Worm (Caenorhabditis elegans) whole organism, L3 larva: ENCODE measurements around the gene F10C2.5.

ENCODE experiments used
- R02D3.7 ChIP-seq: fragments of 150-350 bp; optimal IDR thresholded peaks from 2 replicates; lab custom pipeline; 2014; ENCODE audit warnings: missing biosample characterization, missing genetic modification characterization
- ZK546.5 ChIP-seq: sonication (generic microtip); optimal IDR thresholded peaks from 2 replicates; lab custom pipeline; 2017; ENCODE audit warnings: missing biosample characterization, missing genetic modification characterization
- aly-2 ChIP-seq: fragments of 150-350 bp; optimal IDR thresholded peaks from 2 replicates; lab custom pipeline; 2014; ENCODE audit warnings: missing biosample characterization, missing genetic modification characterization
- ama-1 ChIP-seq: fragments of 150-350 bp; optimal IDR thresholded peaks from 2 replicates; lab custom pipeline; 2018
- ceh-28 ChIP-seq: fragments of 150-350 bp; optimal IDR thresholded peaks from 2 replicates; lab custom pipeline; 2014; ENCODE audit warnings: missing biosample characterization, missing genetic modification reagents, missing genetic modification characterization
- ceh-82 ChIP-seq: fragments of 150-350 bp; optimal IDR thresholded peaks from 2 replicates; lab custom pipeline; 2014; ENCODE audit warnings: missing biosample characterization, missing genetic modification characterization
- daf-12 ChIP-seq: fragments of 150-350 bp; optimal IDR thresholded peaks from 2 replicates; lab custom pipeline; 2014; ENCODE audit warnings: missing biosample characterization, missing genetic modification reagents, missing genetic modification characterization
- elt-1 ChIP-seq: fragments of 150-350 bp; optimal IDR thresholded peaks from 2 replicates; lab custom pipeline; 2014; ENCODE audit warnings: missing biosample characterization, missing genetic modification characterization
- elt-2 ChIP-seq: sonication (generic microtip); optimal IDR thresholded peaks from 2 replicates; lab custom pipeline; 2016; ENCODE audit warnings: missing genetic modification reagents, mild to moderate bottlenecking, missing genetic modification characterization, missing compliant biosample characterization
- elt-3 ChIP-seq, 3 experiments: fragments of 150-350 bp in 1 of 3; sonication (generic microtip) in 2 of 3; optimal IDR thresholded peaks; 2 replicates in 2 of 3; 4 replicates in 1 of 3; lab custom pipeline; 2014 to 2017; ENCODE audit warnings: missing biosample characterization in 3 of 3, missing genetic modification characterization in 3 of 3
- fkh-10 ChIP-seq: sonication (generic microtip); optimal IDR thresholded peaks from 2 replicates; lab custom pipeline; 2017; ENCODE audit warnings: missing biosample characterization, missing genetic modification reagents, missing genetic modification characterization
- fos-1 ChIP-seq: fragments of 150-350 bp; optimal IDR thresholded peaks from 2 replicates; lab custom pipeline; 2014; ENCODE audit warnings: missing biosample characterization, missing genetic modification characterization
- jun-1 ChIP-seq: fragments of 150-350 bp; optimal IDR thresholded peaks from 2 replicates; lab custom pipeline; 2014; ENCODE audit warnings: missing biosample characterization, missing genetic modification reagents, missing genetic modification characterization
- lin-15B ChIP-seq: fragments of 150-350 bp; optimal IDR thresholded peaks from 2 replicates; lab custom pipeline; 2014; ENCODE audit warnings: missing biosample characterization, missing genetic modification characterization
- lin-39 ChIP-seq: fragments of 150-350 bp; optimal IDR thresholded peaks from 2 replicates; lab custom pipeline; 2018; ENCODE audit warnings: missing biosample characterization, missing genetic modification reagents, missing genetic modification characterization
- lsy-12 ChIP-seq: sonication (generic microtip); optimal IDR thresholded peaks from 2 replicates; lab custom pipeline; 2016; ENCODE audit warnings: mild to moderate bottlenecking, missing genetic modification characterization, missing compliant biosample characterization
- mml-1 ChIP-seq: fragments of 150-350 bp; sonication (generic microtip); optimal IDR thresholded peaks from 3 replicates; lab custom pipeline; 2014; ENCODE audit warnings: missing biosample characterization, missing genetic modification characterization
- nfya-1 ChIP-seq: sonication (generic microtip); optimal IDR thresholded peaks from 2 replicates; lab custom pipeline; 2017; ENCODE audit warnings: missing genetic modification characterization, mild to moderate bottlenecking, missing compliant biosample characterization, antibody characterized with exemption, moderate library complexity; ENCODE audit not compliant: insufficient read depth
- nhr-12 ChIP-seq: fragments of 150-350 bp; optimal IDR thresholded peaks from 2 replicates; lab custom pipeline; 2014; ENCODE audit warnings: missing biosample characterization, missing genetic modification characterization
- nhr-23 ChIP-seq: fragments of 150-350 bp; optimal IDR thresholded peaks from 2 replicates; lab custom pipeline; 2014; ENCODE audit warnings: missing biosample characterization, missing genetic modification reagents, missing genetic modification characterization
- nhr-237 ChIP-seq: fragments of 150-350 bp; optimal IDR thresholded peaks from 2 replicates; lab custom pipeline; 2014; ENCODE audit warnings: missing biosample characterization, missing genetic modification characterization
- nhr-25 ChIP-seq: sonication (generic microtip); optimal IDR thresholded peaks from 2 replicates; lab custom pipeline; 2017; ENCODE audit warnings: missing biosample characterization, missing genetic modification characterization
- nhr-67 ChIP-seq: fragments of 150-350 bp; optimal IDR thresholded peaks from 2 replicates; lab custom pipeline; 2014; ENCODE audit warnings: missing biosample characterization, missing genetic modification characterization
- nhr-77 ChIP-seq: fragments of 150-350 bp; optimal IDR thresholded peaks from 2 replicates; lab custom pipeline; 2014; ENCODE audit warnings: missing biosample characterization, missing genetic modification characterization
- pha-4 ChIP-seq: fragments of 150-350 bp; optimal IDR thresholded peaks from 2 replicates; lab custom pipeline; 2014; ENCODE audit warnings: missing biosample characterization, missing genetic modification reagents, missing genetic modification characterization
- pqm-1 ChIP-seq: fragments of 150-350 bp; optimal IDR thresholded peaks from 2 replicates; lab custom pipeline; 2017; ENCODE audit warnings: missing biosample characterization, missing genetic modification characterization, inconsistent platforms
- sea-2 ChIP-seq: fragments of 150-350 bp; sonication (generic microtip); optimal IDR thresholded peaks from 4 replicates; lab custom pipeline; 2014; ENCODE audit warnings: missing biosample characterization, missing genetic modification reagents, missing genetic modification characterization
- skn-1 ChIP-seq: fragments of 150-350 bp; optimal IDR thresholded peaks from 2 replicates; lab custom pipeline; 2014; ENCODE audit warnings: missing biosample characterization, missing genetic modification characterization
- snpc-4 ChIP-seq: fragments of 150-350 bp; optimal IDR thresholded peaks from 2 replicates; lab custom pipeline; 2014; ENCODE audit warnings: missing biosample characterization, missing genetic modification characterization
- tbx-2 ChIP-seq: sonication (generic microtip); optimal IDR thresholded peaks from 2 replicates; lab custom pipeline; 2016; ENCODE audit warnings: mild to moderate bottlenecking, missing genetic modification characterization, missing compliant biosample characterization
- unc-39 ChIP-seq: sonication (generic microtip); optimal IDR thresholded peaks from 4 replicates; lab custom pipeline; 2017; ENCODE audit warnings: missing biosample characterization, missing genetic modification characterization
- unc-62 ChIP-seq: fragments of 150-350 bp; sonication (generic microtip); optimal IDR thresholded peaks from 4 replicates; lab custom pipeline; 2014; ENCODE audit warnings: missing biosample characterization, missing genetic modification reagents, missing genetic modification characterization
- zag-1 ChIP-seq: fragments of 150-350 bp; optimal IDR thresholded peaks from 2 replicates; lab custom pipeline; 2014; ENCODE audit warnings: missing biosample characterization, missing genetic modification characterization
- ztf-11 ChIP-seq: fragments of 150-350 bp; optimal IDR thresholded peaks from 2 replicates; lab custom pipeline; 2014; ENCODE audit warnings: missing biosample characterization, missing genetic modification characterization
- ztf-4 ChIP-seq: fragments of 150-350 bp; optimal IDR thresholded peaks from 2 replicates; lab custom pipeline; 2014; ENCODE audit warnings: missing biosample characterization, missing genetic modification characterization

Gene F10C2.5

DNA sequence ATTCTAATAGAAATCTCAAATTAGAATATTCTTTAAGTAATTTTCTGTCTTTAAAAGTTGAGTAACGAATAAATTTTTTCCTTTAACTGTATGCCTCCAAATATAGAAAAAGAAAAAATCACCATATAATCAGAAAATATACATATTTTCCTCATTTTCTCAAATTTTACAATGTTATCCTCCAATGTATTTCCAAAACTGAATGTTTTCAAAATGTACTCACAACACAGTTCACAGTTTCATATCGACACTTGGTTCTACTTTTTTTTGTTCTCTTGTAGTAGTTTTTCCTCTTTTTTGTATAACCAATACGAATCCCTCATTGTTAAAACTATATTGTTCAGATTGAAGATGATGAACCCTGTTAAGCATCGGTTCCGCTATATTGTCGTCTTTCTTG, 8.4 kb downstream of the F10C2.5 start, which contains the start of gene F10C2.7:
Gene F10C2.7 (plus strand): TSS at position 301 of the 400 bp plus-strand sequence.
- TF ChIP-seq fkh-10 (GFP tag; lab: Kevin White, UChicago) (no peak), skn-1 (tag; lab: Kevin White, UChicago) (no peak), R02D3.7 (tag; lab: Kevin White, UChicago) (no peak), ceh-82 (tag; lab: Kevin White, UChicago) (no peak), unc-62 (GFP tag; lab: Kevin White, UChicago) (no peak), ztf-4 (tag; lab: Kevin White, UChicago) (no peak), ZK546.5 (tag; lab: Kevin White, UChicago) (no peak), pqm-1 (no peak), nhr-67 (tag; lab: Kevin White, UChicago) (no peak), nhr-77 (tag; lab: Kevin White, UChicago) (no peak), aly-2 (tag; lab: Kevin White, UChicago) (no peak), lsy-12 (tag; lab: Kevin White, UChicago) (no peak), unc-39 (tag; lab: Kevin White, UChicago) (no peak), fos-1 (tag; lab: Kevin White, UChicago) (no peak), nhr-237 (no peak), ztf-11 (tag; lab: Kevin White, UChicago) (no peak), elt-3 (tag; optimal IDR thresholded peaks at IDR 0.05; lab: Kevin White, UChicago) (no peak), nhr-12 (tag; lab: Kevin White, UChicago) (no peak), jun-1 (no peak)
- TF ChIP-seq, all 47 proteins: peak for 0

DNA sequence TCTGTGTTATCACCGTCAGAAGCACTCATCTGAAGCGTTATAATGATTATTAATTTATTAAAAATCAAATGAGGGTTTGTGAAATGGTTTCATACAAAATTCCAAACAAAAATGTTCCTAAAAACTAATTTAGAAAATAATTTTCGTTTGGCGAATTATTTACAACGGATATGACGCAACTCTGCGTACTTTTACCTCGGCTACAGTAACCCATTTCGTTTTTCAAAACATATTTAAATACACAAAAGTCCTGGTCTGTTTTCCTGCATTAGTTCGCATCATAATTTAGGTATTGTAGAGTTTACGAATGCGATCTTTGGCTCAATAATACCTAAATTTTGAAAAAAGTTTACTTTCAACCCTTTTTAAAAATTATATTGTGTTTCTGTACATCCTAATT, 14.5 kb downstream of the F10C2.5 start, which contains the start of gene R07B7.2:
Gene R07B7.2 (minus strand): TSS at position 35 of the 400 bp plus-strand sequence.
- no peak for TF ChIP-seq elt-1
- TF ChIP-seq zag-1, result no peak
- no peak for TF ChIP-seq mml-1 (tag; lab: Kevin White, UChicago)
- no peak for TF ChIP-seq nhr-23 (tag; lab: Kevin White, UChicago)
- TF ChIP-seq, all 47 proteins: peak for 0

DNA sequence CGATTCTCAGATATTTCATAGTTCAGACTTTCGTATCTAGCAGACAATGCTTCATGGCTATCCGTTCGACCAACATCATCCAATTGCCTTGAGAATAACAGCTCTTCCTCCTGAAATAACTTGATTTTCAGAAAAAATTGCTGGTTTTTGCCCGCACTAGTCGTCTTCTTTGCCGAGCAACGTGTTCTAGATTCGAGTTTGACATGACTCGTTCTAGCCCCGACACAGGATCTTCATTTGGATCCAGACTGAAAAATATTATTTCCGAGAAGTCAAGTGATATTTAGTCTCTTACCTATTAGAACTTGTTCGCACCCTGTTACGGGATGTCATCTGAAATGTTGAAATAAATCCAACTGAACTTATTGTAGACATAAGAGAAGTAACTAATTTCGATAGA, 17.8 kb downstream of the F10C2.5 start, which contains the start of gene clh-6:
Gene clh-6 (minus strand): TSS at position 333 of the 400 bp plus-strand sequence.
- peak; percentile 10 for TF ChIP-seq pha-4
- TF ChIP-seq daf-12 (tag; lab: Kevin White, UChicago), result no peak
- no peak for TF ChIP-seq tbx-2 (tag; lab: Kevin White, UChicago)
- TF ChIP-seq ama-1 (lab: Kevin White, UChicago), result peak; percentile 85
- peak; percentile 4 for TF ChIP-seq nhr-25 (tag; lab: Kevin White, UChicago)
- TF ChIP-seq fos-1 (tag; lab: Kevin White, UChicago), result no peak
- peak; percentile 9 for TF ChIP-seq elt-2

ce11 chrV:12065369-12065768, 20.1 kb downstream of the F10C2.5 start, which contains the start of gene pqn-53:
Gene pqn-53 (minus strand): TSS chrV:12065391.
- TF ChIP-seq ztf-4 (tag; lab: Kevin White, UChicago), result no peak
- peak; percentile 31 for TF ChIP-seq lin-39 (tag; lab: Kevin White, UChicago)
- TF ChIP-seq ama-1 (lab: Kevin White, UChicago), result peak; percentile 28
- peak; percentile 29 for TF ChIP-seq nhr-25 (tag; lab: Kevin White, UChicago)
- TF ChIP-seq elt-2, result peak; percentile 7
- TF ChIP-seq pha-4, result peak; percentile 22
- no peak for TF ChIP-seq sea-2 (GFP tag; lab: Kevin White, UChicago)
- peak; percentile 63 for TF ChIP-seq ceh-28 (tag; lab: Kevin White, UChicago)
- peak; percentile 37 for TF ChIP-seq snpc-4 (tag; lab: Kevin White, UChicago)
- TF ChIP-seq nfya-1 (tag; lab: Kevin White, UChicago), result peak; percentile 46

DNA sequence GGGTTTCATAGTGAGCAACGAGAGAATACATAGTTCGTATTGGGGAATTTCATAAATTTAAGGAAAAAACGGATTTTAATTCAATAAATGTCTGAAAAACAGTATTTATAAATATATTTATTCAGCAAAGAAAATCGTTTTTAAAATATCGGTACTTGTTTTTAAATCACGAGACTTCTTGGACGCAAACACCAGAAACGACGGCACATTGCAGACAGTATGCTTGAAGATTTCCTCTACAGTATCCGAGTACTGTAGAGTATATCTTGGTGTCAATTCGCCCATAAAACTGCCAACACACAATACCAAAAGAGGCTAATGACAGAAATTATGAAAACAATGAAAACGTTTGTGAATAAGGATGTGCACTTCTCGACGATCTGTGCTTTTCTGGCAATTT, 20.6 kb downstream of the F10C2.5 start:
- TF ChIP-seq nhr-23 (tag; lab: Kevin White, UChicago) (no peak), ztf-4 (tag; lab: Kevin White, UChicago) (no peak), lin-15B (tag; lab: Kevin White, UChicago) (peak; percentile 5), tbx-2 (tag; lab: Kevin White, UChicago) (no peak), nfya-1 (tag; lab: Kevin White, UChicago) (peak; percentile 5)
